Fruit fly (Drosophila melanogaster) whole organism, embryonic: ENCODE measurements around the gene Sirt4.

ENCODE experiments used
- Ada2b ChIP-seq: fragments of 200-800 bp; sonication (Bioruptor generic); IDR thresholded peaks from 2 replicates; pipeline ENCODE4 v1.3.6; 2022; ENCODE audit warnings: missing biosample characterization, missing genetic modification characterization
- BtbVII ChIP-seq: fragments of 200-800 bp; sonication (Bioruptor generic); optimal IDR thresholded peaks from 3 replicates; lab custom pipeline; 2017; ENCODE audit warnings: missing biosample characterization, mild to moderate bottlenecking, missing genetic modification characterization
- CG10366 ChIP-seq: fragments of 200-800 bp; sonication (Bioruptor generic); IDR thresholded peaks from 2 replicates; pipeline ENCODE4 v1.3.6; 2022; ENCODE audit warnings: missing biosample characterization, missing genetic modification characterization
- CG10543 ChIP-seq: fragments of 200-800 bp; sonication (Bioruptor generic); optimal IDR thresholded peaks from 3 replicates; lab custom pipeline; 2017; ENCODE audit warnings: missing biosample characterization, mild to moderate bottlenecking, missing genetic modification characterization, moderate library complexity
- CG10654 ChIP-seq: fragments of 200-800 bp; sonication (Bioruptor generic); optimal IDR thresholded peaks from 2 replicates; lab custom pipeline; 2016; ENCODE audit warnings: missing biosample characterization, missing genetic modification characterization
- CG10979 ChIP-seq: fragments of 200-800 bp; sonication (Bioruptor generic); optimal IDR thresholded peaks from 2 replicates; lab custom pipeline; 2018; ENCODE audit warnings: missing biosample characterization, mild to moderate bottlenecking, missing genetic modification characterization, moderate library complexity
- CG11560 ChIP-seq: fragments of 200-800 bp; sonication (Bioruptor generic); IDR thresholded peaks from 3 replicates; pipeline ENCODE4 v1.3.6; 2022; ENCODE audit warnings: missing biosample characterization, missing genetic modification characterization
- CG12659 ChIP-seq: fragments of 200-800 bp; sonication (Bioruptor generic); optimal IDR thresholded peaks from 3 replicates; lab custom pipeline; 2017; ENCODE audit warnings: mild to moderate bottlenecking, missing biosample characterization, missing genetic modification reagents, missing genetic modification characterization
- CG13287 ChIP-seq: fragments of 200-800 bp; sonication (Bioruptor generic); IDR thresholded peaks from 2 replicates; pipeline ENCODE4 v1.3.6; 2022; ENCODE audit warnings: missing biosample characterization, missing genetic modification characterization; ENCODE audit not compliant: partially characterized antibody
- CG14014 ChIP-seq: fragments of 200-800 bp; sonication (Bioruptor generic); IDR thresholded peaks from 2 replicates; pipeline ENCODE4 v1.3.6; 2022; ENCODE audit warnings: missing biosample characterization, missing genetic modification characterization
- CG14667 ChIP-seq: fragments of 200-800 bp; sonication (Bioruptor generic); IDR thresholded peaks from 2 replicates; pipeline ENCODE4 v1.3.6; 2022; ENCODE audit warnings: missing biosample characterization, missing genetic modification characterization
- CG14965 ChIP-seq: fragments of 200-800 bp; sonication (Bioruptor generic); optimal IDR thresholded peaks from 2 replicates; lab custom pipeline; 2016; ENCODE audit warnings: missing biosample characterization, missing genetic modification characterization, borderline replicate concordance
- CG15011 ChIP-seq: fragments of 200-800 bp; sonication (Bioruptor generic); optimal IDR thresholded peaks from 3 replicates; lab custom pipeline; 2018; ENCODE audit warnings: missing biosample characterization, mild to moderate bottlenecking, missing genetic modification characterization
- CG16813 ChIP-seq: fragments of 200-800 bp; sonication (Bioruptor generic); IDR thresholded peaks from 3 replicates; pipeline ENCODE4 v1.3.6; 2022; ENCODE audit warnings: missing biosample characterization, missing genetic modification characterization; ENCODE audit not compliant: partially characterized antibody
- CG18011 ChIP-seq: fragments of 200-800 bp; sonication (Bioruptor generic); optimal IDR thresholded peaks from 2 replicates; lab custom pipeline; 2017; ENCODE audit warnings: missing biosample characterization, missing genetic modification characterization, mild to moderate bottlenecking, moderate library complexity, missing genotype
- CG31365 ChIP-seq: fragments of 200-800 bp; sonication (Bioruptor generic); optimal IDR thresholded peaks from 2 replicates; lab custom pipeline; 2018; ENCODE audit warnings: missing biosample characterization, mild to moderate bottlenecking, missing genetic modification characterization
- CG33213 ChIP-seq: fragments of 200-800 bp; sonication (Bioruptor generic); optimal IDR thresholded peaks from 3 replicates; lab custom pipeline; 2016; ENCODE audit warnings: missing biosample characterization, missing genetic modification characterization
- CG6654 ChIP-seq: fragments of 200-800 bp; sonication (Bioruptor generic); optimal IDR thresholded peaks from 2 replicates; lab custom pipeline; 2017; ENCODE audit warnings: missing biosample characterization, mild to moderate bottlenecking, missing genetic modification characterization
- CG6813 ChIP-seq: fragments of 200-800 bp; sonication (Bioruptor generic); optimal IDR thresholded peaks from 2 replicates; lab custom pipeline; 2017; ENCODE audit warnings: missing biosample characterization, missing genetic modification characterization, mild to moderate bottlenecking, moderate library complexity, missing genetic modification reagents
- CG8765 ChIP-seq: fragments of 200-800 bp; sonication (Bioruptor generic); IDR thresholded peaks from 2 replicates; pipeline ENCODE4 v1.3.6; 2022; ENCODE audit warnings: missing biosample characterization, missing genetic modification characterization
- CG9437 ChIP-seq: fragments of 200-800 bp; sonication (Bioruptor generic); optimal IDR thresholded peaks from 2 replicates; lab custom pipeline; 2018; ENCODE audit warnings: missing biosample characterization, mild to moderate bottlenecking, missing genetic modification characterization
- CG9932 ChIP-seq: fragments of 200-800 bp; sonication (Bioruptor generic); IDR thresholded peaks from 2 replicates; pipeline ENCODE4 v1.3.6; 2022; ENCODE audit warnings: missing biosample characterization, missing genetic modification characterization
- Dfd ChIP-seq, 2 experiments: fragments of >200 bp; optimal IDR thresholded peaks; 2 replicates each; lab custom pipeline; 2017; ENCODE audit warnings: missing biosample characterization in 2 of 2, missing genetic modification characterization in 2 of 2
- Dll ChIP-seq: fragments of 200-800 bp; sonication (Bioruptor generic); IDR thresholded peaks from 4 replicates; pipeline ENCODE4 v1.3.6; 2022; ENCODE audit warnings: missing biosample characterization, missing genetic modification characterization; ENCODE audit not compliant: partially characterized antibody
- Lpt ChIP-seq: fragments of >200 bp; optimal IDR thresholded peaks from 2 replicates; lab custom pipeline; 2018; ENCODE audit warnings: missing biosample characterization, missing genetic modification characterization
- NC2β ChIP-seq: fragments of 200-800 bp; sonication (Bioruptor generic); optimal IDR thresholded peaks from 2 replicates; lab custom pipeline; 2016; ENCODE audit warnings: missing biosample characterization, missing genetic modification characterization
- Oaz ChIP-seq: fragments of 200-800 bp; sonication (Bioruptor generic); IDR thresholded peaks from 2 replicates; pipeline ENCODE4 v1.3.6; 2022; ENCODE audit warnings: missing biosample characterization, missing genetic modification characterization
- Six4 ChIP-seq: fragments of 200-800 bp; sonication (Bioruptor generic); optimal IDR thresholded peaks from 2 replicates; lab custom pipeline; 2016; ENCODE audit warnings: missing biosample characterization, missing genetic modification characterization
- ap ChIP-seq: fragments of 200-800 bp; sonication (Bioruptor generic); IDR thresholded peaks from 2 replicates; pipeline ENCODE4 v1.3.6; 2022; ENCODE audit warnings: missing biosample characterization, missing genetic modification characterization
- btn ChIP-seq: fragments of 200-800 bp; sonication (Bioruptor generic); optimal IDR thresholded peaks from 2 replicates; lab custom pipeline; 2016; ENCODE audit warnings: missing biosample characterization, missing genetic modification characterization
- cas ChIP-seq: fragments of 200-800 bp; sonication (Bioruptor generic); IDR thresholded peaks from 2 replicates; pipeline ENCODE4 v1.3.6; 2022; ENCODE audit warnings: missing biosample characterization, missing genetic modification characterization
- chn ChIP-seq: fragments of 200-800 bp; sonication (Bioruptor generic); optimal IDR thresholded peaks from 2 replicates; lab custom pipeline; 2016; ENCODE audit warnings: missing biosample characterization, missing genetic modification characterization
- croc ChIP-seq: fragments of 200-800 bp; sonication (Bioruptor generic); conservative IDR thresholded peaks from 3 replicates; pipeline ENCODE4 v1.3.6; 2022; ENCODE audit warnings: missing biosample characterization, missing genetic modification characterization
- crol ChIP-seq: fragments of 200-800 bp; sonication (Bioruptor generic); IDR thresholded peaks from 2 replicates; pipeline ENCODE4 v1.3.6; 2022; ENCODE audit warnings: missing biosample characterization, missing genetic modification characterization
- emc ChIP-seq: fragments of 200-800 bp; sonication (Bioruptor generic); optimal IDR thresholded peaks from 2 replicates; lab custom pipeline; 2016; ENCODE audit warnings: missing biosample characterization, missing genetic modification characterization
- fru ChIP-seq: fragments of >200 bp; optimal IDR thresholded peaks from 2 replicates; lab custom pipeline; 2017
- gcm ChIP-seq: fragments of 200-800 bp; sonication (Bioruptor generic); optimal IDR thresholded peaks from 2 replicates; lab custom pipeline; 2019; ENCODE audit warnings: missing biosample characterization, mild to moderate bottlenecking, missing genetic modification characterization, moderate library complexity
- ham ChIP-seq: fragments of 200-800 bp; sonication (Bioruptor generic); IDR thresholded peaks from 2 replicates; pipeline ENCODE4 v1.3.6; 2022; ENCODE audit warnings: missing biosample characterization, missing genetic modification characterization
- hbn ChIP-seq: fragments of 200-800 bp; sonication (Bioruptor generic); IDR thresholded peaks from 2 replicates; pipeline ENCODE4 v1.3.6; 2022; ENCODE audit warnings: missing biosample characterization, missing genetic modification characterization; ENCODE audit not compliant: partially characterized antibody
- lov ChIP-seq, 2 experiments: fragments of 200-800 bp in 1 of 2; fragments of >200 bp in 1 of 2; sonication (Bioruptor generic) in 1 of 2; IDR thresholded peaks in 1 of 2; optimal IDR thresholded peaks in 1 of 2; 2 replicates in 1 of 2; 3 replicates in 1 of 2; pipeline versions ENCODE4 v1.3.6 to Lab custom; 2017 to 2022; ENCODE audit warnings: missing biosample characterization in 1 of 2, missing genetic modification characterization in 1 of 2
- luna ChIP-seq: fragments of 200-800 bp; sonication (Bioruptor generic); optimal IDR thresholded peaks from 2 replicates; lab custom pipeline; 2016; ENCODE audit warnings: missing biosample characterization, missing genetic modification characterization
- odd ChIP-seq: fragments of 200-800 bp; sonication (Bioruptor generic); optimal IDR thresholded peaks from 2 replicates; lab custom pipeline; 2017; ENCODE audit warnings: missing biosample characterization, mild to moderate bottlenecking, missing genetic modification characterization
- prd ChIP-seq, 3 experiments: fragments of >200 bp in 2 of 3; fragments of 200-800 bp in 1 of 3; sonication (Bioruptor generic) in 1 of 3; optimal IDR thresholded peaks in 2 of 3; IDR thresholded peaks in 1 of 3; 2 replicates in 2 of 3; 3 replicates in 1 of 3; pipeline versions ENCODE4 v1.3.6 to Lab custom; 2017 to 2022; ENCODE audit warnings: missing biosample characterization in 1 of 3, missing genetic modification characterization in 1 of 3
- ro ChIP-seq: fragments of 200-800 bp; sonication (Bioruptor generic); IDR thresholded peaks from 2 replicates; pipeline ENCODE4 v1.3.6; 2022; ENCODE audit warnings: missing biosample characterization, missing genetic modification characterization
- scrt ChIP-seq: fragments of 200-800 bp; sonication (Bioruptor generic); optimal IDR thresholded peaks from 2 replicates; lab custom pipeline; 2018; ENCODE audit warnings: missing biosample characterization, mild to moderate bottlenecking, missing genetic modification characterization, moderate library complexity
- sisA ChIP-seq: fragments of 200-800 bp; sonication (Bioruptor generic); IDR thresholded peaks from 2 replicates; pipeline ENCODE4 v1.3.6; 2022; ENCODE audit warnings: missing biosample characterization, missing genetic modification characterization
- sna ChIP-seq: fragments of 200-800 bp; sonication (Bioruptor generic); IDR thresholded peaks from 2 replicates; pipeline ENCODE4 v1.3.6; 2022; ENCODE audit warnings: missing biosample characterization, missing genetic modification characterization; ENCODE audit not compliant: partially characterized antibody
- ssp ChIP-seq: fragments of 200-800 bp; sonication (Bioruptor generic); IDR thresholded peaks from 2 replicates; pipeline ENCODE4 v1.3.6; 2022; ENCODE audit warnings: missing biosample characterization, missing genetic modification characterization
- stc ChIP-seq: fragments of 200-800 bp; sonication (Bioruptor generic); IDR thresholded peaks from 2 replicates; pipeline ENCODE4 v1.3.6; 2022; ENCODE audit warnings: missing biosample characterization, missing genetic modification characterization
- tgo ChIP-seq: fragments of 200-800 bp; sonication (Bioruptor generic); IDR thresholded peaks from 3 replicates; pipeline ENCODE4 v1.3.6; 2022; ENCODE audit warnings: missing biosample characterization, missing genetic modification characterization

Gene Sirt4

DNA sequence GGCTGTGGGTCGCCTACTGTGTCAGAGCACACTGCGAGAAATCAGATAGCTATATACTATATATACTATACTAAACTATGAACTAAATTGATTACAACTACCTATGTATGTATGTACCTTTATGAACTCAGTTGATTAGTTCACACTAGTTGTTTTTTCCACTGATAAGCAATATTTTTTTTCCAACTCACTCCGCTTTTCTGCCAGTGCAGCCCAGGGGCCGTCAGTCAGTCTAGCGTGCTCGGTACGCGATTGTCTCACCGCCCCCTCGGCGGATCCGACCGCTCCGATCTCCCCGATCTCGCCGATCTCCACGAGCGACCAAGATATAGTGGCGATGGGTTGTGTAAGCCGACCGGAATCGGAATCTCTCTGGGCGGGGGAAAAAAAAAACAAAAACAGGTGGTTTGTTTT is 40.2 kb upstream of the Sirt4 start (continued):
- TF ChIP-seq CG13287 (GFP tag; lab: Robert Waterston, UW) (no peak; the same call in 1 of the 2 replicates), CG9932 (GFP tag; lab: Robert Waterston, UW) (peak; percentile 90), Oaz (GFP tag; lab: Robert Waterston, UW) (peak; percentile 84), emc (GFP tag; lab: Kevin White, UChicago) (peak; percentile 47), CG14014 (GFP tag; lab: Robert Waterston, UW) (peak; percentile 89), croc (peak; percentile 77; the same call in 2 of the 3 replicates), stc (GFP tag; lab: Robert Waterston, UW) (peak; percentile 88), btn (GFP tag; lab: Kevin White, UChicago) (peak; percentile 12), ap (GFP tag; lab: Robert Waterston, UW) (peak; percentile 80), luna (GFP tag; lab: Kevin White, UChicago) (peak; percentile 17), crol (GFP tag; lab: Robert Waterston, UW) (peak; percentile 79), CG10654 (peak; percentile 71), chn (peak; percentile 22), Six4 (peak; percentile 62), sna (no peak), cas (GFP tag; lab: Robert Waterston, UW) (peak; percentile 84), CG10979 (tag; lab: Kevin White, UChicago) (peak; percentile 67), CG8765 (GFP tag; lab: Robert Waterston, UW) (peak; percentile 47), CG33213 (GFP tag; lab: Kevin White, UChicago) (no peak), gcm (peak; percentile 64), Lpt (GFP tag; lab: Kevin White, UChicago) (no peak), CG14667 (GFP tag; lab: Robert Waterston, UW) (peak; percentile 77), CG16813 (GFP tag; lab: Robert Waterston, UW) (no peak), CG14965 (GFP tag; lab: Kevin White, UChicago) (no peak), CG9437 (peak; percentile 49), CG10366 (GFP tag; lab: Robert Waterston, UW) (peak; percentile 82), Dll (no peak), tgo (GFP tag; lab: Robert Waterston, UW) (peak; percentile 93), CG12659 (GFP tag; lab: Kevin White, UChicago) (peak; percentile 79), CG6654 (peak; percentile 22), fru (lab: Kevin White, UChicago) (no peak), hbn (GFP tag; lab: Robert Waterston, UW) (no peak), prd (optimal IDR thresholded peaks at IDR 0.05; lab: Kevin White, UChicago) (no peak), prd (GFP tag; IDR thresholded peaks at IDR 0.05; lab: Robert Waterston, UW) (peak; percentile 92), ssp (peak; percentile 82), sisA (GFP tag; lab: Robert Waterston, UW) (peak; percentile 87), Ada2b (peak; percentile 93), odd (GFP tag; lab: Kevin White, UChicago) (peak; percentile 74), CG6813 (GFP tag; lab: Kevin White, UChicago) (peak; percentile 76), ro (peak; percentile 80), ham (GFP tag; lab: Robert Waterston, UW) (0 out of 2 replicates have a peak, but pooled peaks have one; percentile 44), scrt (GFP tag; lab: Kevin White, UChicago) (peak; percentile 80), NC2β (peak; percentile 11), CG18011 (peak; percentile 38), lov (optimal IDR thresholded peaks at IDR 0.05; lab: Kevin White, UChicago) (no peak), lov (GFP tag; IDR thresholded peaks at IDR 0.05; lab: Robert Waterston, UW) (peak; percentile 81; the same call in 2 of the 3 replicates), CG15011 (GFP tag; lab: Kevin White, UChicago) (peak; percentile 73), CG10543 (GFP tag; lab: Kevin White, UChicago) (peak; percentile 89), Dfd (GFP tag; optimal IDR thresholded peaks at IDR 0.05; lab: Kevin White, UChicago) (no peak), CG11560 (tag; lab: Robert Waterston, UW) (peak; percentile 79; the same call in 2 of the 3 replicates), BtbVII (GFP tag; lab: Kevin White, UChicago) (peak; percentile 89), CG31365 (peak; percentile 60)
